Worm (Caenorhabditis elegans) whole organism, L1 larva: ENCODE data around the gene Y43F8B.12.

Experiments
- C04F5.9 ChIP-seq: sonication (generic microtip); optimal IDR thresholded peaks from 2 replicates; lab custom pipeline; 2016; ENCODE audit warnings: missing genetic modification characterization, missing compliant biosample characterization
- alr-1 ChIP-seq: fragments of 200-800 bp; sonication (Bioruptor generic); optimal IDR thresholded peaks from 2 replicates; lab custom pipeline; 2018; ENCODE audit warnings: borderline replicate concordance, mild to moderate bottlenecking, missing genetic modification characterization, missing compliant biosample characterization
- ama-1 ChIP-seq: fragments of 150-350 bp; optimal IDR thresholded peaks from 2 replicates; lab custom pipeline; 2014
- ceh-82 ChIP-seq, 3 experiments: fragments of 150-350 bp in 1 of 3; sonication (generic microtip) in 2 of 3; optimal IDR thresholded peaks; 2 replicates each; lab custom pipeline; 2014 to 2017; ENCODE audit warnings: missing biosample characterization in 3 of 3, missing genetic modification characterization in 3 of 3
- ces-1 ChIP-seq: fragments of 150-350 bp; optimal IDR thresholded peaks from 2 replicates; lab custom pipeline; 2014; ENCODE audit warnings: missing biosample characterization, missing genetic modification reagents, missing genetic modification characterization
- dpl-1 ChIP-seq, 3 experiments: fragments of 150-350 bp in 2 of 3; sonication (generic microtip) in 1 of 3; optimal IDR thresholded peaks; 2 replicates each; lab custom pipeline; 2014 to 2017; ENCODE audit warnings: missing biosample characterization in 3 of 3, missing genetic modification characterization in 3 of 3, missing genetic modification reagents in 3 of 3
- dsc-1 ChIP-seq: sonication (generic microtip); optimal IDR thresholded peaks from 2 replicates; lab custom pipeline; 2016; ENCODE audit warnings: mild to moderate bottlenecking, missing genetic modification characterization, missing compliant biosample characterization
- efl-1 ChIP-seq, 4 experiments: fragments of 150-350 bp; optimal IDR thresholded peaks in 3 of 4; peaks in 1 of 4; 1 replicate in 1 of 4; 2 replicates in 3 of 4; lab custom pipeline; 2014; ENCODE audit warnings: missing biosample characterization in 2 of 4, missing genetic modification characterization in 2 of 4, missing genetic modification reagents in 2 of 4
- grh-1 ChIP-seq: fragments of 200-800 bp; sonication (Bioruptor generic); IDR thresholded peaks from 2 replicates; pipeline ENCODE4 v1.3.6; 2022; ENCODE audit warnings: missing genetic modification reagents, missing genetic modification characterization, missing compliant biosample characterization
- hlh-4 ChIP-seq: sonication (generic microtip); optimal IDR thresholded peaks from 2 replicates; lab custom pipeline; 2016; ENCODE audit warnings: mild to moderate bottlenecking, missing genetic modification characterization, missing compliant biosample characterization
- hpl-2 ChIP-seq: fragments of 150-350 bp; optimal IDR thresholded peaks from 2 replicates; lab custom pipeline; 2014; ENCODE audit warnings: missing biosample characterization, missing genetic modification reagents, missing genetic modification characterization
- lin-13 ChIP-seq: fragments of 150-350 bp; optimal IDR thresholded peaks from 2 replicates; lab custom pipeline; 2014; ENCODE audit warnings: missing biosample characterization, missing genetic modification reagents, missing genetic modification characterization
- lin-15B ChIP-seq: fragments of 150-350 bp; sonication (generic microtip); optimal IDR thresholded peaks from 3 replicates; lab custom pipeline; 2014; ENCODE audit warnings: missing biosample characterization, missing genetic modification characterization
- nhr-237 ChIP-seq: fragments of 150-350 bp; optimal IDR thresholded peaks from 2 replicates; lab custom pipeline; 2014; ENCODE audit warnings: missing biosample characterization, missing genetic modification characterization
- nhr-47 ChIP-seq: sonication (generic microtip); optimal IDR thresholded peaks from 2 replicates; lab custom pipeline; 2016; ENCODE audit warnings: mild to moderate bottlenecking, missing genetic modification characterization, moderate library complexity, missing compliant biosample characterization
- pax-3 ChIP-seq: fragments of 200-800 bp; sonication (Bioruptor generic); optimal IDR thresholded peaks from 2 replicates; lab custom pipeline; 2018; ENCODE audit warnings: mild to moderate bottlenecking, missing genetic modification characterization, moderate library complexity, missing compliant biosample characterization
- pqm-1 ChIP-seq: sonication (generic microtip); optimal IDR thresholded peaks from 3 replicates; lab custom pipeline; 2017; ENCODE audit warnings: missing biosample characterization, missing genetic modification characterization
- snpc-4 ChIP-seq: fragments of 150-350 bp; optimal IDR thresholded peaks from 2 replicates; lab custom pipeline; 2014; ENCODE audit warnings: missing biosample characterization, missing genetic modification characterization
- sox-4 ChIP-seq: sonication (generic microtip); optimal IDR thresholded peaks from 2 replicates; lab custom pipeline; 2016; ENCODE audit warnings: missing genetic modification characterization, missing compliant biosample characterization
- tlp-1 ChIP-seq: fragments of 150-350 bp; optimal IDR thresholded peaks from 2 replicates; lab custom pipeline; 2014; ENCODE audit warnings: missing biosample characterization, missing genetic modification characterization
- vab-15 ChIP-seq: sonication (generic microtip); optimal IDR thresholded peaks from 2 replicates; lab custom pipeline; 2017; ENCODE audit warnings: missing genotype, mild to moderate bottlenecking, missing genetic modification characterization, missing compliant biosample characterization
- ztf-11 ChIP-seq, 2 experiments: sonication (generic microtip); optimal IDR thresholded peaks; 2 replicates each; lab custom pipeline; 2016 to 2017; ENCODE audit warnings: missing genetic modification characterization in 2 of 2, missing biosample characterization in 1 of 2, missing compliant biosample characterization in 1 of 2
- ztf-4 ChIP-seq: fragments of 150-350 bp; optimal IDR thresholded peaks from 2 replicates; lab custom pipeline; 2014; ENCODE audit warnings: missing biosample characterization, missing genetic modification characterization

Y43F8B.12 gene

DNA sequence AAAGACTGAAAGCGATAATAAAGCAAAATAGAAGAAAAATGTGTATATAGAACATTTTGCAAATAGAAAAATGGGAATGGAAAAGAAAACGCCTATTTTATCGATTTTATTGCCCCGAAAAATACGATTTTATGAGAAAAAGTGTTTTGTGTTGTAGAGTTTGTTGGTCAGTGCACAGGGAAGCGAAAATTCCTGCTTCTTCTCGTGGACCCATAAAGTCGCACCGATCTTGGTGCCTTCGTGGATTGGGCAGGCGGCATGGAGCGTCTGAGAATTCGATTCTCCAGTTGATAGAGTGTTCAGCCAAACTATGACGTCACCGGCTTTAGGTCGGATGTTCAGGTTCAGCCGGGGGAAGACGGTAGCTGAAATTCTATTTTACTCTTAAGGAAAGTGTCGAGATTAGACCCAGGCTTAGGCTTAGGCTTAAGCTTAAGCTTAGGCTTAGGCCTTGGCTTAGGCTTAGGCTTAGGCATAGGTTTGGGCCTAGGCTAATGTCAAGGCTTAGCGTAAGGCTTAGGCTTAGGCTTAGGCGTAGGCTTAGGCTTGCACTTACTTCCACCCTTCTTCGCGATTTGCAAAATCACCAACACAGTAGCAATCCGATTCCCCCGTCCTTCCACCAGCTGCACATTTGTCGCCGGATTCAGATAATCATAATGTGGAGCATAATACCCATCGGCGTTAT lies 44.2 kb downstream of the Y43F8B.12 start, which contains the start of gene Y43F8B.19:
Gene Y43F8B.19, minus strand, starts transcription at position 51 of the 688 bp plus-strand sequence.
- TF ChIP-seq efl-1 (optimal IDR thresholded peaks at IDR 0.05; lab: Kevin White, UChicago) (no peak), efl-1 (GFP tag; optimal IDR thresholded peaks at IDR 0.05 in 1 of 2; lab: Kevin White, UChicago) (peak in 1 of 2 experiments; percentile 6), lin-15B (tag; lab: Kevin White, UChicago) (no peak)

DNA sequence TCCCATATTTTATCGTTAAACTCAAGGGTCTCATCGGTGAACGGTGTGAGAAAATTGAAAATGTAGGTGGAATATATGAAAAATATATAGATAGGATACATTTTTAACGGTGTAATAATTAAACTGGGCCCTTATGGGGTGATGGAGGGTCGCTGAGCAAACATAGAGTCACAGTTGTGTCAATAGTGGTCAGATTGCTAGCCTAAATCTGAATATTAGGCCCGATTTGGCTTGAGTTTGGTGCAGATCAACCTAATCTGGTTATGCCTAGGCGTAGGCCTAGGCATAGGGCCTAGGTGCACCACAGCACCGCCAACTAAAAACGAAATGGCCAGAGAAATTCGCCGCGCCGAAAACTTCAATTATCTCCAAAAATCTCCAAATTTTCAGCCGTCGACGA lies 45.4 kb downstream of the Y43F8B.12 start, which contains the start of gene phy-4:
Gene phy-4, minus strand, starts transcription at position 101 of the 400 bp plus-strand sequence.
- TF ChIP-seq dsc-1 (tag; lab: Kevin White, UChicago) (no peak), ama-1 (lab: Kevin White, UChicago) (no peak), pax-3 (no peak), hpl-2 (GFP tag; lab: Kevin White, UChicago) (no peak), snpc-4 (tag; lab: Kevin White, UChicago) (no peak), grh-1 (no peak), tlp-1 (tag; lab: Kevin White, UChicago) (no peak), ceh-82 (tag; optimal IDR thresholded peaks at IDR 0.05; lab: Kevin White, UChicago) (no peak), hlh-4 (no peak), dpl-1 (GFP tag; optimal IDR thresholded peaks at IDR 0.05; lab: Kevin White, UChicago) (no peak)

ce11 chrV:19518468-19519168 lies 50.4 kb downstream of the Y43F8B.12 start:
- no peak for TF ChIP-seq ztf-4 (tag; lab: Kevin White, UChicago)
- no peak for TF ChIP-seq ztf-11 (tag; optimal IDR thresholded peaks at IDR 0.05; lab: Kevin White, UChicago)
- TF ChIP-seq pqm-1 (tag; lab: Kevin White, UChicago), result no peak
- no peak for TF ChIP-seq snpc-4 (tag; lab: Kevin White, UChicago)
- no peak for TF ChIP-seq nhr-47 (tag; lab: Kevin White, UChicago)
- TF ChIP-seq ces-1 (GFP tag; lab: Kevin White, UChicago), result no peak
- TF ChIP-seq sox-4 (tag; lab: Kevin White, UChicago), result no peak
- no peak for TF ChIP-seq alr-1 (tag; lab: Kevin White, UChicago)
- TF ChIP-seq C04F5.9 (tag; lab: Kevin White, UChicago), result no peak
- TF ChIP-seq vab-15, result no peak
- no peak for TF ChIP-seq lin-13 (GFP tag; lab: Kevin White, UChicago)
- no peak for TF ChIP-seq nhr-237 (tag; lab: Kevin White, UChicago)
